Fruit fly (Drosophila melanogaster) whole organism, prepupa: Measurements from ENCODE around the gene Ssl2.
A peak's percentile ranks its signal among the peaks of the same experiment; 100 is the strongest.

Source experiments
- CG11902 ChIP-seq: fragments of 200-800 bp; sonication (Bioruptor generic); optimal IDR thresholded peaks from 3 replicates; lab custom pipeline; 2016; ENCODE audit warnings: missing biosample characterization, missing genetic modification characterization
- CG3032 ChIP-seq: fragments of 200-800 bp; optimal IDR thresholded peaks from 2 replicates; lab custom pipeline; 2019; ENCODE audit warnings: missing biosample characterization, mild to moderate bottlenecking, missing genetic modification characterization, moderate library complexity
- Hr39 ChIP-seq: fragments of 200-800 bp; sonication (Bioruptor generic); optimal IDR thresholded peaks from 2 replicates; lab custom pipeline; 2016; ENCODE audit warnings: missing biosample characterization, missing genetic modification characterization
- pdm3 ChIP-seq: fragments of 200-800 bp; sonication (Bioruptor generic); optimal IDR thresholded peaks from 3 replicates; lab custom pipeline; 2016; ENCODE audit warnings: missing biosample characterization, missing genetic modification characterization

DNA sequence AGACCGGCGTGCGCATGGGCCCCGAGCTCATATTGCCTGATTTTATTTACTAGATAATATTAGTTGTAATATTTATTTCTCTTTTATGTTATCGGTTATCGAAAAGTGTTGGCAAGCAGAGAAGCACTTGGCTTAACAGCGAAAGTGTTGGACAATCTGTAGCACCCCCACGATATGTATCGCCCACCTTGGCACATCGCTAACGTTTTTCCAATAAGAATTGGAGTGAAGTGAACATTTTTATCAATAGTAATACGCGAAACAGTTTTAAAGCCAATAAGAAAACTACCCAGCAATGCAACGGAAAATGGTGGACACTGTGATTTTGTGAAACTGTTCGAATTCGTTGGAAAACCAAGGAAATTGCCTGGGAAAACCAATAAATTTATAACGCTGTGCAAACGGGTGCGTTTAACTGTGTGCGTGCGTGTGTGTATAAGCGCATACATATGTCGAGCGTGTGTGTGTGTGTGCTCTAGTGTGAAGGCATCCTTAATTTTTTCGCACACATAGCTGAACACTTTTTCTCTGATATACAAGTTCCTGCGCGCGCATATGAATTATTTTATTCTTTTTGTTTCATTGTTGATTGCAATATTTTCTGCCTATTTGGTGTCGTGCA, 6.6 kb upstream of the Ssl2 start, which contains the start of the genes Slu7 and Pkc98E:
- TF ChIP-seq CG11902 (GFP tag; lab: Kevin White, UChicago) (peak; percentile 36), Hr39 (GFP tag; lab: Kevin White, UChicago) (peak; percentile 59), CG3032 (tag; lab: Kevin White, UChicago) (peak; percentile 9), pdm3 (GFP tag; lab: Kevin White, UChicago) (peak; percentile 33)
